Worm (Caenorhabditis elegans) whole organism, midembryonic: ENCODE results near the gene Y57G7A.6.

Experiments used
- cog-1 ChIP-seq: sonication (generic microtip); optimal IDR thresholded peaks from 2 replicates; lab custom pipeline; 2016; ENCODE audit warnings: missing genetic modification characterization, missing compliant biosample characterization
- tab-1 ChIP-seq: fragments of 200-800 bp; sonication (Bioruptor generic); IDR thresholded peaks from 2 replicates; pipeline ENCODE4 v1.3.6; 2022; ENCODE audit warnings: missing genetic modification characterization, missing compliant biosample characterization

DNA sequence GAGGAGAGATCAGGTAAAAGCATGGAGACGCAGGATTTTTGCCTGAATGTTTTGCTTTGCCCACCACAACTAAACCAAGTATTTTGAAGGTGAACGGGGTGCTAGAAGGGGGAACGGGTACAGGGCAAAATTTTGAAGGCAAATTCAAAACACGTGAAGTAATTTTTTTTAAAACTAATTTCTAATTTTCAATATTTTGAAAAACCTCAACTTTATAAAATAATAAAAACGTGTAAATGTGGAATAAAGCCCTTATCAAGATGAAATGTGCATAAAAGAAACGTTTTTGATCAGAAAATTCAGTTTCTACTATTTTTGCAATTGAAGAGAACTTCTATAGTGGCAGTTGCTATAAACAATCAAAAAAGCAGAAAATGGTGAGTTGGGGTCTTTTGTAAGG, 29.8 kb downstream of the Y57G7A.6 start, which contains the start of gene clec-119:
- TF ChIP-seq cog-1 (tag; lab: Kevin White, UChicago) (no peak), tab-1 (no peak)
